Fruit fly (Drosophila melanogaster) whole organism, embryonic: ENCODE results near the gene CG13369.
A peak's percentile ranks its signal among the peaks of the same experiment; 100 is the strongest.

Experiments
- Atf3 ChIP-seq: fragments of 200-800 bp; sonication (Bioruptor generic); optimal IDR thresholded peaks from 3 replicates; lab custom pipeline; 2016; ENCODE audit warnings: missing biosample characterization, missing genetic modification characterization
- Atf6 ChIP-seq: fragments of 200-800 bp; sonication (Bioruptor generic); IDR thresholded peaks from 2 replicates; pipeline ENCODE4 v1.3.6; 2022; ENCODE audit warnings: missing biosample characterization, missing genetic modification characterization
- CG10431 ChIP-seq: fragments of 200-800 bp; sonication (Bioruptor generic); optimal IDR thresholded peaks from 3 replicates; lab custom pipeline; 2018; ENCODE audit warnings: missing biosample characterization, mild to moderate bottlenecking, missing genetic modification characterization
- CG10462 ChIP-seq: fragments of 200-800 bp; sonication (Bioruptor generic); optimal IDR thresholded peaks from 2 replicates; lab custom pipeline; 2016; ENCODE audit warnings: missing biosample characterization, missing genetic modification characterization
- CG11695 ChIP-seq: fragments of 200-800 bp; sonication (Bioruptor generic); IDR thresholded peaks from 3 replicates; pipeline ENCODE4 v1.3.6; 2022; ENCODE audit warnings: missing biosample characterization, missing genetic modification characterization
- CG12659 ChIP-seq: fragments of 200-800 bp; sonication (Bioruptor generic); optimal IDR thresholded peaks from 3 replicates; lab custom pipeline; 2017; ENCODE audit warnings: mild to moderate bottlenecking, missing biosample characterization, missing genetic modification reagents, missing genetic modification characterization
- CG14860 ChIP-seq: fragments of 200-800 bp; sonication (Bioruptor generic); IDR thresholded peaks from 3 replicates; pipeline ENCODE4 v1.3.6; 2022; ENCODE audit warnings: missing biosample characterization, missing genetic modification characterization; ENCODE audit not compliant: partially characterized antibody
- CG15011 ChIP-seq: fragments of 200-800 bp; sonication (Bioruptor generic); optimal IDR thresholded peaks from 3 replicates; lab custom pipeline; 2018; ENCODE audit warnings: missing biosample characterization, mild to moderate bottlenecking, missing genetic modification characterization
- CG17328 ChIP-seq: fragments of 200-800 bp; sonication (Bioruptor generic); IDR thresholded peaks from 2 replicates; pipeline ENCODE4 v1.3.6; 2022; ENCODE audit warnings: missing biosample characterization, missing genetic modification characterization
- CG1832 ChIP-seq: fragments of 200-800 bp; sonication (Bioruptor generic); optimal IDR thresholded peaks from 2 replicates; lab custom pipeline; 2017; ENCODE audit warnings: missing biosample characterization, mild to moderate bottlenecking, missing genetic modification characterization, inconsistent platforms
- CG2116 ChIP-seq: fragments of 200-800 bp; sonication (Bioruptor generic); optimal IDR thresholded peaks from 3 replicates; lab custom pipeline; 2018; ENCODE audit warnings: missing biosample characterization, mild to moderate bottlenecking, missing genetic modification characterization
- CG2199 ChIP-seq: fragments of 200-800 bp; sonication (Bioruptor generic); IDR thresholded peaks from 3 replicates; pipeline ENCODE4 v1.3.6; 2022; ENCODE audit warnings: missing biosample characterization, missing genetic modification characterization
- CG2889 ChIP-seq: fragments of 200-800 bp; sonication (Bioruptor generic); IDR thresholded peaks from 3 replicates; pipeline ENCODE4 v1.3.6; 2022; ENCODE audit warnings: missing biosample characterization, missing genetic modification characterization
- CG3065 ChIP-seq: fragments of 200-800 bp; sonication (Bioruptor generic); optimal IDR thresholded peaks from 2 replicates; lab custom pipeline; 2016; ENCODE audit warnings: missing biosample characterization, missing genetic modification characterization
- CG32532 ChIP-seq: fragments of 200-800 bp; sonication (Bioruptor generic); IDR thresholded peaks from 2 replicates; pipeline ENCODE4 v1.3.6; 2022; ENCODE audit warnings: missing biosample characterization, missing genetic modification characterization
- CG34224 ChIP-seq: fragments of 200-800 bp; sonication (Bioruptor generic); IDR thresholded peaks from 3 replicates; pipeline ENCODE4 v1.3.6; 2022; ENCODE audit warnings: missing biosample characterization, missing genetic modification characterization; ENCODE audit not compliant: partially characterized antibody
- CG34422 ChIP-seq: fragments of 200-800 bp; sonication (Bioruptor generic); IDR thresholded peaks from 3 replicates; pipeline ENCODE4 v1.3.6; 2022; ENCODE audit warnings: missing biosample characterization, missing genetic modification characterization
- CG4854 ChIP-seq: fragments of 200-800 bp; sonication (Bioruptor generic); optimal IDR thresholded peaks from 2 replicates; lab custom pipeline; 2016; ENCODE audit warnings: missing biosample characterization, missing genetic modification characterization, inconsistent platforms
- CG5953 ChIP-seq: fragments of 200-800 bp; sonication (Bioruptor generic); IDR thresholded peaks from 2 replicates; pipeline ENCODE4 v1.3.6; 2022; ENCODE audit warnings: missing biosample characterization, missing genetic modification characterization
- CG7372 ChIP-seq: fragments of 200-800 bp; sonication (Bioruptor generic); IDR thresholded peaks from 2 replicates; pipeline ENCODE4 v1.3.6; 2022; ENCODE audit warnings: missing biosample characterization, missing genetic modification characterization
- CG7928 ChIP-seq: fragments of 200-800 bp; sonication (Bioruptor generic); optimal IDR thresholded peaks from 2 replicates; lab custom pipeline; 2017; ENCODE audit warnings: missing biosample characterization, mild to moderate bottlenecking, missing genetic modification characterization
- CG8944 ChIP-seq: fragments of 200-800 bp; sonication (Bioruptor generic); optimal IDR thresholded peaks from 3 replicates; lab custom pipeline; 2016; ENCODE audit warnings: missing biosample characterization, missing genetic modification characterization
- Deaf1 ChIP-seq: fragments of 200-800 bp; optimal IDR thresholded peaks from 3 replicates; lab custom pipeline; 2019; ENCODE audit warnings: missing biosample characterization, mild to moderate bottlenecking, missing genetic modification characterization, moderate library complexity
- Dip3 ChIP-seq: fragments of 200-800 bp; sonication (Bioruptor generic); optimal IDR thresholded peaks from 3 replicates; lab custom pipeline; 2016; ENCODE audit warnings: missing biosample characterization, missing genetic modification characterization
- Dp ChIP-seq: fragments of 200-800 bp; sonication (Bioruptor generic); optimal IDR thresholded peaks from 2 replicates; lab custom pipeline; 2018; ENCODE audit warnings: missing biosample characterization, mild to moderate bottlenecking, missing genetic modification characterization, moderate library complexity
- E2f1 ChIP-seq: fragments of 200-800 bp; sonication (Bioruptor generic); IDR thresholded peaks from 2 replicates; pipeline ENCODE4 v1.3.6; 2022; ENCODE audit warnings: missing biosample characterization, missing genetic modification characterization
- HLH54F ChIP-seq: fragments of 200-800 bp; sonication (Bioruptor generic); optimal IDR thresholded peaks from 3 replicates; lab custom pipeline; 2016; ENCODE audit warnings: missing biosample characterization, missing genetic modification characterization
- HLHmδ ChIP-seq: fragments of 200-800 bp; sonication (Bioruptor generic); optimal IDR thresholded peaks from 2 replicates; lab custom pipeline; 2018; ENCODE audit warnings: missing biosample characterization, mild to moderate bottlenecking, missing genetic modification characterization, moderate library complexity
- Hmx ChIP-seq: fragments of 200-800 bp; sonication (Bioruptor generic); optimal IDR thresholded peaks from 2 replicates; lab custom pipeline; 2016; ENCODE audit warnings: missing biosample characterization, missing genetic modification characterization
- MESR4 ChIP-seq: fragments of 200-800 bp; sonication (Bioruptor generic); optimal IDR thresholded peaks from 2 replicates; lab custom pipeline; 2018; ENCODE audit warnings: missing biosample characterization, mild to moderate bottlenecking, missing genetic modification characterization, moderate library complexity
- Mes4 ChIP-seq: fragments of 200-800 bp; sonication (Bioruptor generic); optimal IDR thresholded peaks from 2 replicates; lab custom pipeline; 2016; ENCODE audit warnings: missing biosample characterization, missing genetic modification characterization
- Nf-YC ChIP-seq: fragments of 200-800 bp; optimal IDR thresholded peaks from 3 replicates; lab custom pipeline; 2019; ENCODE audit warnings: missing biosample characterization, mild to moderate bottlenecking, missing genetic modification characterization, moderate library complexity
- Optix ChIP-seq: fragments of 200-800 bp; sonication (Bioruptor generic); IDR thresholded peaks from 3 replicates; pipeline ENCODE4 v1.3.6; 2022; ENCODE audit warnings: missing biosample characterization, missing genetic modification characterization
- Spps ChIP-seq: fragments of 200-800 bp; sonication (Bioruptor generic); optimal IDR thresholded peaks from 2 replicates; lab custom pipeline; 2018; ENCODE audit warnings: missing biosample characterization, mild to moderate bottlenecking, missing genetic modification characterization
- YL-1 ChIP-seq: fragments of 200-800 bp; sonication (Bioruptor generic); optimal IDR thresholded peaks from 3 replicates; lab custom pipeline; 2017; ENCODE audit warnings: missing biosample characterization, mild to moderate bottlenecking, missing genetic modification characterization
- dysf ChIP-seq: fragments of 200-800 bp; sonication (Bioruptor generic); IDR thresholded peaks from 3 replicates; pipeline ENCODE4 v1.3.6; 2022; ENCODE audit warnings: missing biosample characterization, missing genetic modification characterization
- ewg ChIP-seq: fragments of 200-800 bp; sonication (Bioruptor generic); optimal IDR thresholded peaks from 3 replicates; lab custom pipeline; 2017; ENCODE audit warnings: mild to moderate bottlenecking, missing biosample characterization, missing genetic modification reagents, missing genetic modification characterization
- grau ChIP-seq: fragments of 200-800 bp; optimal IDR thresholded peaks from 3 replicates; lab custom pipeline; 2019; ENCODE audit warnings: missing biosample characterization, mild to moderate bottlenecking, missing genetic modification characterization, moderate library complexity
- ind ChIP-seq: fragments of 200-800 bp; sonication (Bioruptor generic); optimal IDR thresholded peaks from 3 replicates; lab custom pipeline; 2016; ENCODE audit warnings: missing biosample characterization, missing genetic modification characterization
- jing ChIP-seq: fragments of 200-800 bp; sonication (Bioruptor generic); optimal IDR thresholded peaks from 2 replicates; lab custom pipeline; 2018; ENCODE audit warnings: missing biosample characterization, mild to moderate bottlenecking, missing genetic modification characterization
- nau ChIP-seq: fragments of 200-800 bp; sonication (Bioruptor generic); optimal IDR thresholded peaks from 3 replicates; lab custom pipeline; 2017; ENCODE audit warnings: missing biosample characterization, mild to moderate bottlenecking, missing genetic modification characterization, missing genetic modification reagents
- pan ChIP-seq, 4 experiments: fragments of >200 bp in 3 of 4; fragments of 200-800 bp in 1 of 4; sonication (Bioruptor generic) in 1 of 4; optimal IDR thresholded peaks in 3 of 4; IDR thresholded peaks in 1 of 4; 2 replicates each; pipeline versions ENCODE4 v1.3.6 to Lab custom; 2017 to 2022; ENCODE audit warnings: missing biosample characterization in 2 of 4, missing genetic modification characterization in 2 of 4, mixed read lengths in 1 of 4
- pzg ChIP-seq: fragments of 200-800 bp; sonication (Bioruptor generic); optimal IDR thresholded peaks from 3 replicates; lab custom pipeline; 2018; ENCODE audit warnings: missing biosample characterization, mild to moderate bottlenecking, missing genetic modification characterization, moderate library complexity
- sd ChIP-seq: fragments of 200-800 bp; sonication (Bioruptor generic); optimal IDR thresholded peaks from 3 replicates; lab custom pipeline; 2018; ENCODE audit warnings: missing biosample characterization, mild to moderate bottlenecking, missing genetic modification characterization, moderate library complexity
- sob ChIP-seq: fragments of 200-800 bp; sonication (Bioruptor generic); IDR thresholded peaks from 2 replicates; pipeline ENCODE4 v1.3.6; 2022; ENCODE audit warnings: missing biosample characterization, missing genetic modification characterization
- wek ChIP-seq: fragments of 200-800 bp; sonication (Bioruptor generic); optimal IDR thresholded peaks from 3 replicates; lab custom pipeline; 2018; ENCODE audit warnings: missing biosample characterization, mild to moderate bottlenecking, missing genetic modification characterization, moderate library complexity

CG13369 gene

dm6 chrX:635495-636142, 12.4 kb downstream of the CG13369 start, which contains the start of gene Dredd (continued):
- peak; percentile 95 for TF ChIP-seq CG14860 (GFP tag; lab: Robert Waterston, UW)

dm6 chrX:636606-637530, 13.6 kb downstream of the CG13369 start:
- TF ChIP-seq CG10431 (GFP tag; lab: Kevin White, UChicago) (no peak), Spps (no peak), grau (no peak), Dip3 (GFP tag; lab: Kevin White, UChicago) (no peak), CG34224 (GFP tag; lab: Robert Waterston, UW) (0 out of 3 replicates have a peak, but pooled peaks have one; percentile 11), CG2199 (GFP tag; lab: Robert Waterston, UW) (peak; percentile 65; the same call in 1 of the 3 replicates), HLH54F (GFP tag; lab: Kevin White, UChicago) (no peak), Atf6 (no peak), CG1832 (GFP tag; lab: Kevin White, UChicago) (peak; percentile 53), YL-1 (peak; percentile 22), CG8944 (GFP tag; lab: Kevin White, UChicago) (no peak), pzg (GFP tag; lab: Kevin White, UChicago) (peak; percentile 0), CG3065 (no peak), Nf-YC (tag; lab: Kevin White, UChicago) (peak; percentile 59), ind (GFP tag; lab: Kevin White, UChicago) (no peak), CG15011 (no peak), E2f1 (no peak), CG4854 (GFP tag; lab: Kevin White, UChicago) (no peak), dysf (GFP tag; lab: Robert Waterston, UW) (no peak), Dp (GFP tag; lab: Kevin White, UChicago) (no peak), MESR4 (GFP tag; lab: Kevin White, UChicago) (peak; percentile 50), Mes4 (GFP tag; lab: Kevin White, UChicago) (no peak), Optix (no peak), CG11695 (GFP tag; lab: Robert Waterston, UW) (no peak), pan (optimal IDR thresholded peaks at IDR 0.05; lab: Kevin White, UChicago) (no peak), pan (GFP tag; optimal IDR thresholded peaks at IDR 0.05 in 1 of 2, IDR thresholded peaks at IDR 0.05 in 1 of 2) (no peak), CG34422 (GFP tag; lab: Robert Waterston, UW) (no peak), CG7372 (GFP tag; lab: Robert Waterston, UW) (no peak), Atf3 (GFP tag; lab: Kevin White, UChicago) (no peak), CG17328 (GFP tag; lab: Robert Waterston, UW) (no peak), CG7928 (no peak), sob (GFP tag; lab: Robert Waterston, UW) (no peak), nau (GFP tag; lab: Kevin White, UChicago) (no peak), Hmx (GFP tag; lab: Kevin White, UChicago) (no peak), sd (no peak), HLHmδ (GFP tag; lab: Kevin White, UChicago) (peak; percentile 53), CG2889 (no peak), CG12659 (no peak), CG32532 (GFP tag; lab: Robert Waterston, UW) (no peak), Deaf1 (tag; lab: Kevin White, UChicago) (no peak), ewg (GFP tag; lab: Kevin White, UChicago) (peak; percentile 79), CG10462 (no peak), CG5953 (GFP tag; lab: Robert Waterston, UW) (no peak), jing (GFP tag; lab: Kevin White, UChicago) (no peak), CG2116 (GFP tag; lab: Kevin White, UChicago) (no peak), wek (no peak)
